Worm (Caenorhabditis elegans) whole organism, late embryonic: ENCODE results near the gene cyn-16.

Experiments
- ama-1 ChIP-seq: fragments of 150-350 bp; optimal IDR thresholded peaks from 2 replicates; lab custom pipeline; 2014
- ceh-14 ChIP-seq: sonication (generic microtip); optimal IDR thresholded peaks from 2 replicates; lab custom pipeline; 2016; ENCODE audit warnings: missing genotype, missing genetic modification characterization, missing compliant biosample characterization
- ceh-18 ChIP-seq: sonication (generic microtip); optimal IDR thresholded peaks from 2 replicates; lab custom pipeline; 2016; ENCODE audit warnings: missing genetic modification characterization, missing compliant biosample characterization
- ceh-24 ChIP-seq: sonication (generic microtip); optimal IDR thresholded peaks from 2 replicates; lab custom pipeline; 2016; ENCODE audit warnings: mild to moderate bottlenecking, missing genetic modification characterization, missing compliant biosample characterization
- ceh-6 ChIP-seq: fragments of 200-800 bp; sonication (Bioruptor generic); optimal IDR thresholded peaks from 2 replicates; lab custom pipeline; 2018; ENCODE audit warnings: mild to moderate bottlenecking, missing genetic modification characterization, missing compliant biosample characterization
- dmd-4 ChIP-seq: sonication (generic microtip); optimal IDR thresholded peaks from 2 replicates; lab custom pipeline; 2016; ENCODE audit warnings: borderline replicate concordance, missing genetic modification characterization, missing compliant biosample characterization
- elt-2 ChIP-seq: sonication (generic microtip); optimal IDR thresholded peaks from 2 replicates; lab custom pipeline; 2016; ENCODE audit warnings: missing genetic modification reagents, missing genetic modification characterization, missing compliant biosample characterization
- ets-4 ChIP-seq: sonication (generic microtip); optimal IDR thresholded peaks from 2 replicates; lab custom pipeline; 2016; ENCODE audit warnings: missing genetic modification characterization, missing compliant biosample characterization
- eyg-1 ChIP-seq: sonication (generic microtip); optimal IDR thresholded peaks from 2 replicates; lab custom pipeline; 2016; ENCODE audit warnings: missing genotype, missing genetic modification characterization, missing compliant biosample characterization
- fkh-10 ChIP-seq: fragments of 150-350 bp; optimal IDR thresholded peaks from 2 replicates; lab custom pipeline; 2014; ENCODE audit warnings: missing biosample characterization, missing genetic modification reagents, missing genetic modification characterization
- nhr-11 ChIP-seq: fragments of 150-350 bp; optimal IDR thresholded peaks from 2 replicates; lab custom pipeline; 2014; ENCODE audit warnings: missing biosample characterization, missing genetic modification characterization
- pha-4 ChIP-seq: fragments of 150-350 bp; optimal IDR thresholded peaks from 2 replicates; lab custom pipeline; 2018; ENCODE audit warnings: missing biosample characterization, missing genetic modification reagents, missing genetic modification characterization

ce11 chrII:12063076-12063475 is 26.5 kb upstream of the cyn-16 start:
- TF ChIP-seq ets-4 (no peak), pha-4 (no peak), ceh-24 (tag; lab: Kevin White, UChicago) (no peak), ceh-6 (GFP tag; lab: Kevin White, UChicago) (no peak), fkh-10 (GFP tag; lab: Kevin White, UChicago) (no peak), ceh-18 (tag; lab: Kevin White, UChicago) (no peak), elt-2 (tag; lab: Kevin White, UChicago) (no peak), ceh-14 (tag; lab: Kevin White, UChicago) (no peak), eyg-1 (tag; lab: Kevin White, UChicago) (no peak), nhr-11 (tag; lab: Kevin White, UChicago) (no peak), ama-1 (lab: Kevin White, UChicago) (no peak), dmd-4 (no peak)
